Worm (Caenorhabditis elegans) whole organism, mixed stage, embryonic: ENCODE results near the gene F02D10.2.
"Not testable (repeated sequence)": the region's sequence is repeated elsewhere in the genome, so short reads cannot be mapped to it uniquely, and the experiment has no call there.

Experiments
- lin-32 ChIP-seq: fragments of 200-800 bp; sonication (Bioruptor generic); optimal IDR thresholded peaks from 2 replicates; lab custom pipeline; 2018; ENCODE audit warnings: mild to moderate bottlenecking, missing genetic modification characterization, missing compliant biosample characterization
- mab-5 ChIP-seq: fragments of 150-350 bp; optimal IDR thresholded peaks from 2 replicates; lab custom pipeline; 2014; ENCODE audit warnings: missing biosample characterization, missing genetic modification characterization
- unc-120 ChIP-seq: sonication (generic microtip); optimal IDR thresholded peaks from 2 replicates; lab custom pipeline; 2017; ENCODE audit warnings: missing genetic modification characterization, missing compliant biosample characterization; ENCODE audit not compliant: poor library complexity, severe bottlenecking
- ztf-11 ChIP-seq: fragments of 150-350 bp; optimal IDR thresholded peaks from 2 replicates; lab custom pipeline; 2014; ENCODE audit warnings: missing biosample characterization, missing genetic modification characterization

ce11 chrX:13431388-13431787 is 32.3 kb downstream of the F02D10.2 start, which contains the start of gene C29F7.10:
- TF ChIP-seq mab-5 (tag; lab: Kevin White, UChicago); lin-32 (GFP tag; lab: Kevin White, UChicago); unc-120; ztf-11 (tag; lab: Kevin White, UChicago): not testable (repeated sequence)
